Worm (Caenorhabditis elegans) whole organism, L2 larva: ENCODE data around the gene M04G7.1.

Experiments used
- C34F6.9 ChIP-seq: fragments of 150-350 bp; optimal IDR thresholded peaks from 2 replicates; lab custom pipeline; 2014; ENCODE audit warnings: missing biosample characterization, missing genetic modification characterization
- R02D3.7 ChIP-seq: fragments of 150-350 bp; optimal IDR thresholded peaks from 2 replicates; lab custom pipeline; 2014; ENCODE audit warnings: missing biosample characterization, missing genetic modification characterization
- alr-1 ChIP-seq: fragments of 150-350 bp; optimal IDR thresholded peaks from 2 replicates; lab custom pipeline; 2014; ENCODE audit warnings: missing biosample characterization, missing genetic modification characterization
- ceh-16 ChIP-seq: fragments of 150-350 bp; optimal IDR thresholded peaks from 2 replicates; lab custom pipeline; 2014; ENCODE audit warnings: missing biosample characterization, missing genetic modification characterization
- ceh-82 ChIP-seq: fragments of 150-350 bp; optimal IDR thresholded peaks from 2 replicates; lab custom pipeline; 2014; ENCODE audit warnings: missing biosample characterization, missing genetic modification characterization
- dmd-4 ChIP-seq: sonication (generic microtip); optimal IDR thresholded peaks from 2 replicates; lab custom pipeline; 2017; ENCODE audit warnings: missing biosample characterization, missing genetic modification characterization
- egl-27 ChIP-seq: sonication (generic microtip); optimal IDR thresholded peaks from 3 replicates; lab custom pipeline; 2017; ENCODE audit warnings: missing biosample characterization, missing genetic modification reagents, missing genetic modification characterization
- elt-3 ChIP-seq: sonication (generic microtip); optimal IDR thresholded peaks from 2 replicates; lab custom pipeline; 2017; ENCODE audit warnings: missing biosample characterization, missing genetic modification characterization
- gmeb-1 ChIP-seq: fragments of 150-350 bp; optimal IDR thresholded peaks from 2 replicates; lab custom pipeline; 2014; ENCODE audit warnings: missing biosample characterization, missing genetic modification characterization
- lin-11 ChIP-seq: fragments of 150-350 bp; sonication (generic microtip); optimal IDR thresholded peaks from 2 replicates; lab custom pipeline; 2014; ENCODE audit warnings: missing biosample characterization, missing genetic modification characterization, inconsistent platforms, mixed read lengths
- lin-13 ChIP-seq: fragments of 150-350 bp; optimal IDR thresholded peaks from 2 replicates; lab custom pipeline; 2014; ENCODE audit warnings: missing biosample characterization, missing genetic modification reagents, missing genetic modification characterization
- mab-5 ChIP-seq: fragments of 150-350 bp; optimal IDR thresholded peaks from 2 replicates; lab custom pipeline; 2014; ENCODE audit warnings: missing biosample characterization, missing genetic modification characterization
- mbf-1 ChIP-seq: sonication (generic microtip); optimal IDR thresholded peaks from 2 replicates; lab custom pipeline; 2017; ENCODE audit warnings: missing biosample characterization, missing genetic modification characterization
- mdl-1 ChIP-seq, 2 experiments: fragments of 150-350 bp in 1 of 2; sonication (generic microtip) in 1 of 2; optimal IDR thresholded peaks; 2 replicates each; lab custom pipeline; 2017; ENCODE audit warnings: missing biosample characterization in 2 of 2, missing genetic modification characterization in 2 of 2
- nhr-12 ChIP-seq: fragments of 150-350 bp; optimal IDR thresholded peaks from 2 replicates; lab custom pipeline; 2014; ENCODE audit warnings: missing biosample characterization, missing genetic modification characterization
- nhr-129 ChIP-seq: fragments of 150-350 bp; optimal IDR thresholded peaks from 2 replicates; lab custom pipeline; 2014; ENCODE audit warnings: missing biosample characterization, missing genetic modification characterization
- nhr-21 ChIP-seq: fragments of 150-350 bp; optimal IDR thresholded peaks from 2 replicates; lab custom pipeline; 2014; ENCODE audit warnings: missing biosample characterization, missing genetic modification characterization
- nhr-23 ChIP-seq: fragments of 150-350 bp; optimal IDR thresholded peaks from 2 replicates; lab custom pipeline; 2014; ENCODE audit warnings: missing biosample characterization, missing genetic modification reagents, missing genetic modification characterization
- nhr-6 ChIP-seq: fragments of 150-350 bp; optimal IDR thresholded peaks from 2 replicates; lab custom pipeline; 2014; ENCODE audit warnings: missing biosample characterization, missing genetic modification characterization
- sem-4 ChIP-seq: fragments of 150-350 bp; optimal IDR thresholded peaks from 2 replicates; lab custom pipeline; 2014; ENCODE audit warnings: missing biosample characterization, missing genetic modification reagents, missing genetic modification characterization
- sma-3 ChIP-seq: sonication (generic microtip); optimal IDR thresholded peaks from 2 replicates; lab custom pipeline; 2016; ENCODE audit warnings: missing genetic modification reagents, missing genetic modification characterization, missing compliant biosample characterization
- sma-9 ChIP-seq, 2 experiments: fragments of 150-350 bp in 1 of 2; sonication (generic microtip) in 1 of 2; optimal IDR thresholded peaks; 2 replicates each; lab custom pipeline; 2014 to 2016; ENCODE audit warnings: missing genetic modification characterization in 2 of 2, mild to moderate bottlenecking in 1 of 2, missing biosample characterization in 1 of 2, missing compliant biosample characterization in 1 of 2, missing genetic modification reagents in 1 of 2, moderate library complexity in 1 of 2
- unc-55 ChIP-seq: fragments of 150-350 bp; sonication (generic microtip); optimal IDR thresholded peaks from 3 replicates; lab custom pipeline; 2014; ENCODE audit warnings: missing biosample characterization, missing genetic modification reagents, missing genetic modification characterization
- unc-62 ChIP-seq: fragments of 150-350 bp; optimal IDR thresholded peaks from 2 replicates; lab custom pipeline; 2014; ENCODE audit warnings: missing biosample characterization, missing genetic modification reagents, missing genetic modification characterization
- ztf-1 ChIP-seq: fragments of 200-800 bp; sonication (Bioruptor generic); conservative IDR thresholded peaks from 2 replicates; pipeline ENCODE4 v1.3.6; 2022; ENCODE audit warnings: missing genetic modification characterization, missing compliant biosample characterization

M04G7.1 gene

DNA sequence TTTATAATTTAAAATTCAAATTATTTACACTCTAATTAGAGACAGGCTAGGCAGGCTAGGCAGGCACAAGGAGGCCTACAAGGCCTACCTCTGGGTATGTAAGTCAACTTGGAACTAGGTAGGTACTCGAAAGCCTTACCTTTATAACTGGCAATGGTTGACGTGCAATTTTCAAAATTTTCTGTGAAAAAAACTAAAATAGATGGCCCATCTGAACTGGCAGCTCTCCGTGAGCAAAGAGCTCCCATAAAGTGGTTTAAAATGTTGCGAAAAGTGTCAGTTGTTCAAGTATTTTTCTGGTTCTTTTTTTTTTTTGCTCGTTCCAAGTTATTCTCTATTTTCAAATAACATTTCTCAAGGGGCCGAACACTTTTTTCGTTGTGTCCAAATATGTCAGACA lies 28.4 kb downstream of the M04G7.1 start:
- TF ChIP-seq dmd-4 (tag; lab: Kevin White, UChicago) = no peak
- TF ChIP-seq alr-1 = no peak
- no peak for TF ChIP-seq ceh-82 (tag; lab: Kevin White, UChicago)
- no peak for TF ChIP-seq elt-3 (tag; lab: Kevin White, UChicago)
- TF ChIP-seq sma-9 (GFP tag; optimal IDR thresholded peaks at IDR 0.05; lab: Kevin White, UChicago) = no peak
- TF ChIP-seq sma-9 (tag; optimal IDR thresholded peaks at IDR 0.05; lab: Kevin White, UChicago) = no peak
- TF ChIP-seq ztf-1 (GFP tag; lab: Robert Waterston, UW) = no peak
- no peak for TF ChIP-seq mdl-1 (tag; optimal IDR thresholded peaks at IDR 0.05; lab: Kevin White, UChicago)
- TF ChIP-seq ceh-16 (tag; lab: Kevin White, UChicago) = no peak
- TF ChIP-seq C34F6.9 (tag; lab: Kevin White, UChicago) = no peak
- no peak for TF ChIP-seq nhr-21
- TF ChIP-seq mbf-1 (tag; lab: Kevin White, UChicago) = no peak
- TF ChIP-seq nhr-12 (tag; lab: Kevin White, UChicago) = no peak
- no peak for TF ChIP-seq lin-13 (GFP tag; lab: Kevin White, UChicago)
- no peak for TF ChIP-seq sma-3 (GFP tag; lab: Kevin White, UChicago)
- TF ChIP-seq, all 48 proteins: peak for 0

DNA sequence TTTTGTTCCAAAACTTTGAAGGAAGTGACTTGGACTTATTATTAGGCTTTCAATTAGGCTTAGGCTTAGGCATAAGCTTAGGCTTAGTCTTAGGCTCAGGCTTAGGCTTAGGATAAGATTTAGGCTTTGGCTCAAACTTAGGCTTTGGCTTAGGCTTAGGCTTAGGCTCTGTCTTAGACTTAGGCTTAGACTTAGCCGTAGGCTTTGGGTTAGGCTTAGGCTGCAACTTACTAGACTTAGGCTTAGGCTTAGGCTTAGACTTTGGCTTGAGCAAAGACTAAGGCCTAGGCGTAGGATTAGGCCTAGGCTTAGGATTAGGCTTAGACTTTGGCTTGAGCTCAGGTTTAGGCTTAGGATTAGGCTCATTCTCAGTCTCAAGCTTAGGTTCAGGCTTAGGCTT lies 29.2 kb downstream of the M04G7.1 start:
- TF ChIP-seq nhr-23 (tag; lab: Kevin White, UChicago) = no peak

DNA sequence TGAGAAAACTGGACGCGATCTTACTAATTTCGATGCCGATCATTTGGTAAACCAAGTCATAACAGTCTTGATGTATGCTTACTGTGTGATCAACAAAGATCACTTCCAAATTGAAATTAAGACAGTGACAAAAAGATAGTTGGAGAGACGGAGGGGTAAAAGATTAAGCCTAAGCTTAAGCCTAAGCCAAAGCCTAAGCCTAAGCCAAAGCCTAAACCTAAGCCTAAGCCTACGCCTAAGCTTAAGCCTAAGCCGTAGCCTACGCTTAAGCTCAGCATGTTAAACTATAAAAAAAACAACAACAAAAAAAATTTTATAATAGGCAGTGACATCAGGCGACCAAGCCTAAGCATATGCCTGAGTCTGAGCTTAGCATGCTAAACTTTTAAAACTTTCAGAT lies 41.6 kb downstream of the M04G7.1 start:
- TF ChIP-seq gmeb-1 = no peak
- TF ChIP-seq sma-3 (GFP tag; lab: Kevin White, UChicago) = no peak
- TF ChIP-seq lin-11 (tag; lab: Kevin White, UChicago) = no peak
- no peak for TF ChIP-seq sma-9 (GFP tag; optimal IDR thresholded peaks at IDR 0.05; lab: Kevin White, UChicago)
- TF ChIP-seq sma-9 (tag; optimal IDR thresholded peaks at IDR 0.05; lab: Kevin White, UChicago) = no peak
- TF ChIP-seq nhr-129 (tag; lab: Kevin White, UChicago) = no peak
- no peak for TF ChIP-seq R02D3.7
- TF ChIP-seq unc-55 (GFP tag; lab: Kevin White, UChicago) = no peak
- no peak for TF ChIP-seq nhr-6
- TF ChIP-seq sem-4 (tag; lab: Kevin White, UChicago) = no peak
- TF ChIP-seq unc-62 = no peak
- no peak for TF ChIP-seq mab-5

DNA sequence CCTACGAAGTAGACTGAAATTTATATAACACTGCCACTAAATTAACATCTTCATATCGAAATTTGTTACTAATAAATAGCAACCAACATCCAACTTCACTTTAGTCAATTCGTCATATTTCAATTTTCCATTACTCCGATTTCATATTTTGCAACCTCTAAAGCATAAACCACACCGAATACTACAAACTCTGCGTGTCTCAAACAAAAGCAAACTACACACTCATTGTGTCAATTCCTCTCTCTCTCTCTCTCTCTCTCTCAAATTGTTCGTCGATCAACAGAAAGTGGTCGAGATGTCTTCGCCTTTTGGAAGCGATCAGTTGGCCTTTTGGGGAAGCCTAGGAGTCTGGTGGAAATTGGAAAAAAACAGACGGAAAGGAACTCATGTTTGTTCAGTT lies 48.9 kb downstream of the M04G7.1 start:
- no peak for TF ChIP-seq dmd-4 (tag; lab: Kevin White, UChicago)
- TF ChIP-seq egl-27 (tag; lab: Kevin White, UChicago) = no peak

DNA sequence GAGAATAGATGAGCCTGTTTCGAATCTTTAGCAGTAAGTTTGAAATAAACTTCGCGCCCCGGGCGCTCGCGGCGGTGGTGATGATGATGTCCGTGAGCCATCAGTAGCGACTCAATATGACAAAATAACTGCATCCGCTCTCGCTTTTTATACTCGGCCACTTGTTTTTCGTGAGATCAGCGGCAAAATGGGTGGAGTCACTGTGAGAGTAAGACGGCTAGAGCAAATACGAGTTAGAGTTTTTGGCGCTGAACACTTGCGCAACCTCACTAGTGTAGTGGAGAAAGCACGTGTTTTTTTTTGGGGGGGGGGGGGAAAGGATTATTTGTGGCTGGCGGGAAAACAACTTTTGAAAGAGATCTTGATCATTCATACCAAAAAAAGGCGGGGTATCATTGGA lies 50.8 kb downstream of the M04G7.1 start, which contains the start of gene W03G1.5:
Gene W03G1.5 (minus strand): TSS at position 101 of the 400 bp plus-strand sequence.
- no peak for TF ChIP-seq nhr-21
- TF ChIP-seq unc-55 (GFP tag; lab: Kevin White, UChicago) = peak; percentile 10
